Fruit fly (Drosophila melanogaster) whole organism, adult: Measurements from ENCODE around the gene CG12519.

Source experiments
- CG11617 ChIP-seq: fragments of 200-800 bp; sonication (Bioruptor generic); optimal IDR thresholded peaks from 2 replicates; lab custom pipeline; 2017; ENCODE audit warnings: mild to moderate bottlenecking, missing biosample characterization, missing genetic modification reagents, missing genetic modification characterization
- CG12768 ChIP-seq: fragments of 200-800 bp; sonication (Bioruptor generic); optimal IDR thresholded peaks from 2 replicates; lab custom pipeline; 2017; ENCODE audit warnings: missing biosample characterization, missing genetic modification characterization, mild to moderate bottlenecking, moderate library complexity, missing genetic modification reagents
- CG14711 ChIP-seq: fragments of 200-800 bp; sonication (Bioruptor generic); optimal IDR thresholded peaks from 2 replicates; lab custom pipeline; 2018; ENCODE audit warnings: missing biosample characterization, mild to moderate bottlenecking, missing genetic modification characterization, moderate library complexity
- CG1620 ChIP-seq: fragments of 200-800 bp; sonication (Bioruptor generic); optimal IDR thresholded peaks from 2 replicates; lab custom pipeline; 2016; ENCODE audit warnings: missing biosample characterization, missing genetic modification characterization
- CG33017 ChIP-seq: fragments of 200-800 bp; sonication (Bioruptor generic); optimal IDR thresholded peaks from 2 replicates; lab custom pipeline; 2018; ENCODE audit warnings: missing biosample characterization, mild to moderate bottlenecking, missing genetic modification characterization, moderate library complexity
- CG5204 ChIP-seq: fragments of 200-800 bp; sonication (Bioruptor generic); optimal IDR thresholded peaks from 2 replicates; lab custom pipeline; 2016; ENCODE audit warnings: missing biosample characterization, missing genetic modification characterization
- CG7045 ChIP-seq: fragments of 200-800 bp; sonication (Bioruptor generic); optimal IDR thresholded peaks from 2 replicates; lab custom pipeline; 2017; ENCODE audit warnings: missing biosample characterization, mild to moderate bottlenecking, missing genetic modification characterization
- CG7101 ChIP-seq: fragments of 200-800 bp; sonication (Bioruptor generic); optimal IDR thresholded peaks from 2 replicates; lab custom pipeline; 2018; ENCODE audit warnings: missing biosample characterization, mild to moderate bottlenecking, missing genetic modification characterization, moderate library complexity
- Clk ChIP-seq: fragments of 200-800 bp; sonication (Bioruptor generic); optimal IDR thresholded peaks from 2 replicates; lab custom pipeline; 2017; ENCODE audit warnings: missing biosample characterization, missing genetic modification characterization
- Crg-1 ChIP-seq: fragments of 200-800 bp; sonication (Bioruptor generic); optimal IDR thresholded peaks from 2 replicates; lab custom pipeline; 2016; ENCODE audit warnings: missing biosample characterization, missing genetic modification characterization
- Hr96 ChIP-seq: fragments of 200-800 bp; sonication (Bioruptor generic); optimal IDR thresholded peaks from 2 replicates; lab custom pipeline; 2016; ENCODE audit warnings: missing biosample characterization, missing genetic modification characterization
- Mnt ChIP-seq: fragments of 200-800 bp; sonication (Bioruptor generic); optimal IDR thresholded peaks from 2 replicates; lab custom pipeline; 2016; ENCODE audit warnings: missing biosample characterization, mild to moderate bottlenecking, missing genetic modification characterization
- bab1 ChIP-seq: fragments of 200-800 bp; sonication (Bioruptor generic); optimal IDR thresholded peaks from 3 replicates; lab custom pipeline; 2019; ENCODE audit warnings: missing biosample characterization, mild to moderate bottlenecking, missing genetic modification characterization, moderate library complexity
- cic ChIP-seq: fragments of 200-800 bp; sonication (Bioruptor generic); optimal IDR thresholded peaks from 2 replicates; lab custom pipeline; 2017; ENCODE audit warnings: missing biosample characterization, mild to moderate bottlenecking, missing genetic modification characterization, moderate library complexity
- cnc ChIP-seq, 2 experiments: fragments of >200 bp; optimal IDR thresholded peaks; 2 replicates each; lab custom pipeline; 2017
- kay ChIP-seq: fragments of 200-800 bp; sonication (Bioruptor generic); peaks from one replicate; lab custom pipeline; 2016; ENCODE audit warnings: missing biosample characterization, missing genetic modification characterization, borderline replicate concordance
- ovo ChIP-seq: fragments of 200-800 bp; sonication (Bioruptor generic); optimal IDR thresholded peaks from 2 replicates; lab custom pipeline; 2016; ENCODE audit warnings: missing biosample characterization, missing genetic modification characterization
- pad ChIP-seq: fragments of 200-800 bp; sonication (Bioruptor generic); optimal IDR thresholded peaks from 3 replicates; lab custom pipeline; 2017; ENCODE audit warnings: missing biosample characterization, missing genetic modification characterization, mild to moderate bottlenecking, moderate library complexity, missing genetic modification reagents
- tj ChIP-seq: fragments of 200-800 bp; sonication (Bioruptor generic); optimal IDR thresholded peaks from 3 replicates; lab custom pipeline; 2017; ENCODE audit warnings: missing biosample characterization, mild to moderate bottlenecking, missing genetic modification characterization, moderate library complexity
- toe ChIP-seq: fragments of 200-800 bp; sonication (Bioruptor generic); optimal IDR thresholded peaks from 2 replicates; lab custom pipeline; 2016; ENCODE audit warnings: missing biosample characterization, missing genetic modification characterization

Gene CG12519

dm6 chr3L:19516547-19516946 is 44.3 kb downstream of the CG12519 start:
- TF ChIP-seq Hr96 (GFP tag; lab: Kevin White, UChicago) (peak; percentile 70), CG7045 (peak; percentile 51), tj (GFP tag; lab: Kevin White, UChicago) (no peak), CG5204 (GFP tag; lab: Kevin White, UChicago) (peak; percentile 46), CG33017 (peak; percentile 2), Mnt (GFP tag; lab: Kevin White, UChicago) (peak; percentile 8), CG7101 (tag; lab: Kevin White, UChicago) (peak; percentile 54), CG12768 (GFP tag; lab: Kevin White, UChicago) (no peak), ovo (GFP tag; lab: Kevin White, UChicago) (peak; percentile 6), toe (GFP tag; lab: Kevin White, UChicago) (peak; percentile 51), CG14711 (tag; lab: Kevin White, UChicago) (no peak)

dm6 chr3L:19518232-19518631 is 45.9 kb downstream of the CG12519 start, which contains the start of gene Cpr76Ba:
Gene Cpr76Ba, minus strand, starts transcription at chr3L:19518332.
- TF ChIP-seq CG11617 (GFP tag; lab: Kevin White, UChicago) (no peak), CG12768 (GFP tag; lab: Kevin White, UChicago) (no peak), CG33017 (no peak), bab1 (GFP tag; lab: Kevin White, UChicago) (no peak), CG7045 (no peak), ovo (GFP tag; lab: Kevin White, UChicago) (no peak), pad (GFP tag; lab: Kevin White, UChicago) (no peak), Hr96 (GFP tag; lab: Kevin White, UChicago) (no peak)

dm6 chr3L:19519349-19519748 is 47.1 kb downstream of the CG12519 start, which contains the start of gene Cpr76Bb:
Gene Cpr76Bb, plus strand, starts transcription at chr3L:19519649.
- TF ChIP-seq tj (GFP tag; lab: Kevin White, UChicago) = no peak
- no peak for TF ChIP-seq CG7101 (tag; lab: Kevin White, UChicago)
- TF ChIP-seq toe (GFP tag; lab: Kevin White, UChicago) = no peak
- TF ChIP-seq CG7045 = no peak
- TF ChIP-seq Mnt (GFP tag; lab: Kevin White, UChicago) = no peak
- TF ChIP-seq CG33017 = no peak
- no peak for TF ChIP-seq CG1620 (GFP tag; lab: Kevin White, UChicago)
- TF ChIP-seq CG14711 (tag; lab: Kevin White, UChicago) = no peak
- TF ChIP-seq Crg-1 (GFP tag; lab: Kevin White, UChicago) = no peak
- no peak for TF ChIP-seq kay
- TF ChIP-seq CG5204 (GFP tag; lab: Kevin White, UChicago) = no peak

- no peak for TF ChIP-seq CG7045
- TF ChIP-seq ovo (GFP tag; lab: Kevin White, UChicago) = no peak
- TF ChIP-seq cnc (optimal IDR thresholded peaks at IDR 0.05; lab: Kevin White, UChicago) = no peak
- no peak for TF ChIP-seq CG14711 (tag; lab: Kevin White, UChicago)
- TF ChIP-seq CG1620 (GFP tag; lab: Kevin White, UChicago) = no peak
- no peak for TF ChIP-seq pad (GFP tag; lab: Kevin White, UChicago)
- no peak for TF ChIP-seq tj (GFP tag; lab: Kevin White, UChicago)
- no peak for TF ChIP-seq CG7101 (tag; lab: Kevin White, UChicago)
- no peak for TF ChIP-seq CG5204 (GFP tag; lab: Kevin White, UChicago)
- TF ChIP-seq Clk (GFP tag; lab: Kevin White, UChicago) = no peak
- no peak for TF ChIP-seq toe (GFP tag; lab: Kevin White, UChicago)
- TF ChIP-seq CG11617 (GFP tag; lab: Kevin White, UChicago) = no peak
- no peak for TF ChIP-seq CG12768 (GFP tag; lab: Kevin White, UChicago)
- TF ChIP-seq kay = no peak
- TF ChIP-seq Crg-1 (GFP tag; lab: Kevin White, UChicago) = no peak
- TF ChIP-seq bab1 (GFP tag; lab: Kevin White, UChicago) = no peak
- TF ChIP-seq Hr96 (GFP tag; lab: Kevin White, UChicago) = no peak
- no peak for TF ChIP-seq Mnt (GFP tag; lab: Kevin White, UChicago)
- TF ChIP-seq cic (GFP tag; lab: Kevin White, UChicago) = no peak
These were observed 48.4 kb downstream of the CG12519 start, which contains the start of gene Cpr76Bc for dm6 chr3L:19520645-19521044. Gene Cpr76Bc, plus strand, starts transcription at chr3L:19520945.

DNA sequence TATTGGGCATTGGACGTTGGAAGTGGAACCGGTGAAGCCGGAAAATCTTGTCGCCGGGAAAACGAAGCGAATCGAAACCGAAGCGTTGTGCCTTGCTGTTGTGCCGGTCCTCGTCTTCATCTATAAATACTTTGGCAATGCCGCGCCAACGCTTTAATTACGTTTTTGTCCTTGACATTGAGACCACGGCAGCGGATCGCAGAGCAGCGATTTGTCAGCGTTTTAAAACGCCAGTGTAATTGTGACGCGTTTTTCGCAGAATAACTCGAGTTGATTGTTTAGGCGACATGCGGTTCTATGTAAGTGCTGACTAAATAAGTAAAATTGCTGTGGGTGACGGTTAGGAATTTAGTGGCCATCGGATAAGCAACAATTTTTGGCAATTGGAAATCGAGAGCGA is 48.8 kb downstream of the CG12519 start:
- TF ChIP-seq pad (GFP tag; lab: Kevin White, UChicago) = no peak
- TF ChIP-seq Hr96 (GFP tag; lab: Kevin White, UChicago) = no peak
- no peak for TF ChIP-seq CG7045
- TF ChIP-seq ovo (GFP tag; lab: Kevin White, UChicago) = no peak
- no peak for TF ChIP-seq CG7101 (tag; lab: Kevin White, UChicago)
- no peak for TF ChIP-seq kay
- no peak for TF ChIP-seq CG12768 (GFP tag; lab: Kevin White, UChicago)
- no peak for TF ChIP-seq cnc (optimal IDR thresholded peaks at IDR 0.05; lab: Kevin White, UChicago)
- TF ChIP-seq CG14711 (tag; lab: Kevin White, UChicago) = no peak
- no peak for TF ChIP-seq Crg-1 (GFP tag; lab: Kevin White, UChicago)
- TF ChIP-seq CG5204 (GFP tag; lab: Kevin White, UChicago) = no peak
- no peak for TF ChIP-seq CG1620 (GFP tag; lab: Kevin White, UChicago)
- no peak for TF ChIP-seq toe (GFP tag; lab: Kevin White, UChicago)
- no peak for TF ChIP-seq cic (GFP tag; lab: Kevin White, UChicago)
